Worm (Caenorhabditis elegans): ENCODE results near the gene H04J21.4.

- TF ChIP-seq nhr-237 (tag; optimal IDR thresholded peaks at IDR 0.05), result no peak
- TF ChIP-seq ces-1 (GFP tag; optimal IDR thresholded peaks at IDR 0.05), result no peak
- TF ChIP-seq Y75B8A.6 (GFP tag; IDR thresholded peaks at IDR 0.05), result no peak
- TF ChIP-seq spr-1 (tag; optimal IDR thresholded peaks at IDR 0.05), result no peak
- TF ChIP-seq nhr-11 (tag; optimal IDR thresholded peaks at IDR 0.05), result peak; percentile 26
- TF ChIP-seq tra-1 (GFP tag; IDR thresholded peaks at IDR 0.05), result no peak
- TF ChIP-seq unc-62 (GFP tag; optimal IDR thresholded peaks at IDR 0.05 in 1 of 2), result no peak
- TF ChIP-seq unc-62 (tag; optimal IDR thresholded peaks at IDR 0.05), result no peak
- peak; percentile 45 for TF ChIP-seq nhr-25 (tag; optimal IDR thresholded peaks at IDR 0.05; ENCODE audit: borderline replicate concordance, insufficient read depth)
- TF ChIP-seq hlh-11 (tag; optimal IDR thresholded peaks at IDR 0.05), result no peak
- no peak for TF ChIP-seq nhr-77 (tag; optimal IDR thresholded peaks at IDR 0.05)
- no peak for TF ChIP-seq unc-130 (GFP tag; optimal IDR thresholded peaks at IDR 0.05)
Measured at ce11 chrIII:2375918-2376317, 7.6 kb upstream of the H04J21.4 start, which contains the start of gene H14E04.2.
